Worm (Caenorhabditis elegans) whole organism, early embryonic: Measurements from ENCODE around the gene npr-10.

ENCODE experiments used
- B0310.2 ChIP-seq: sonication (generic microtip); optimal IDR thresholded peaks from 2 replicates; lab custom pipeline; 2016; ENCODE audit warnings: mild to moderate bottlenecking, missing genetic modification characterization, missing compliant biosample characterization
- F13C5.2 ChIP-seq: sonication (generic microtip); optimal IDR thresholded peaks from 2 replicates; lab custom pipeline; 2017; ENCODE audit warnings: mild to moderate bottlenecking, missing genetic modification characterization, inconsistent platforms, missing compliant biosample characterization
- aly-1 ChIP-seq: sonication (generic microtip); optimal IDR thresholded peaks from 2 replicates; lab custom pipeline; 2016; ENCODE audit warnings: missing genetic modification characterization, missing compliant biosample characterization
- ama-1 ChIP-seq: fragments of 150-350 bp; optimal IDR thresholded peaks from 2 replicates; lab custom pipeline; 2014
- ceh-13 ChIP-seq: fragments of 200-800 bp; sonication (Bioruptor generic); optimal IDR thresholded peaks from 2 replicates; lab custom pipeline; 2018; ENCODE audit warnings: mild to moderate bottlenecking, missing genetic modification characterization, missing compliant biosample characterization
- ceh-36 ChIP-seq: sonication (generic microtip); optimal IDR thresholded peaks from 2 replicates; lab custom pipeline; 2016; ENCODE audit warnings: missing genetic modification characterization, inconsistent platforms, missing compliant biosample characterization
- ets-7 ChIP-seq: sonication (generic microtip); optimal IDR thresholded peaks from 2 replicates; lab custom pipeline; 2016; ENCODE audit warnings: missing genotype, missing genetic modification characterization, missing compliant biosample characterization
- flt-1 ChIP-seq: fragments of 200-800 bp; sonication (Bioruptor generic); IDR thresholded peaks from 2 replicates; pipeline ENCODE4 v1.3.6; 2022; ENCODE audit warnings: missing genetic modification characterization, missing compliant biosample characterization
- hmbx-1 ChIP-seq: sonication (generic microtip); optimal IDR thresholded peaks from 2 replicates; lab custom pipeline; 2016; ENCODE audit warnings: mild to moderate bottlenecking, missing genetic modification characterization, missing compliant biosample characterization
- hmg-4 ChIP-seq: fragments of 200-800 bp; sonication (Bioruptor generic); optimal IDR thresholded peaks from 2 replicates; lab custom pipeline; 2018; ENCODE audit warnings: mild to moderate bottlenecking, missing genetic modification characterization, missing compliant biosample characterization
- hnd-1 ChIP-seq: sonication (generic microtip); optimal IDR thresholded peaks from 2 replicates; lab custom pipeline; 2016; ENCODE audit warnings: missing genetic modification characterization, missing compliant biosample characterization
- pes-1 ChIP-seq: fragments of 200-800 bp; sonication (Bioruptor generic); IDR thresholded peaks from 2 replicates; pipeline ENCODE4 v1.3.6; 2022; ENCODE audit warnings: missing genetic modification reagents, missing genetic modification characterization, missing compliant biosample characterization
- scrt-1 ChIP-seq: fragments of 200-800 bp; sonication (Bioruptor generic); IDR thresholded peaks from 2 replicates; pipeline ENCODE4 v1.3.6; 2022; ENCODE audit warnings: missing genetic modification characterization, missing compliant biosample characterization
- sea-1 ChIP-seq: fragments of 200-800 bp; sonication (Bioruptor generic); conservative IDR thresholded peaks from 2 replicates; pipeline ENCODE4 v1.3.6; 2022; ENCODE audit warnings: missing genetic modification characterization, missing compliant biosample characterization
- tbx-11 ChIP-seq: fragments of 200-800 bp; sonication (Bioruptor generic); IDR thresholded peaks from 2 replicates; pipeline ENCODE4 v1.3.6; 2022; ENCODE audit warnings: missing genetic modification characterization, missing compliant biosample characterization
- tbx-37 ChIP-seq: fragments of 200-800 bp; sonication (Bioruptor generic); conservative IDR thresholded peaks from 2 replicates; pipeline ENCODE4 v1.3.6; 2022; ENCODE audit warnings: missing genetic modification reagents, missing genetic modification characterization, missing compliant biosample characterization
- tra-4 ChIP-seq: sonication (generic microtip); optimal IDR thresholded peaks from 2 replicates; lab custom pipeline; 2017; ENCODE audit warnings: missing genetic modification characterization, missing compliant biosample characterization

Gene npr-10

ce11 chrX:13055560-13055959 is 23.1 kb upstream of the npr-10 start, which contains the start of gene K03A11.6:
TSS of gene K03A11.6 (plus strand) at chrX:13055860.
- TF ChIP-seq scrt-1 (no peak), tra-4 (tag; lab: Kevin White, UChicago) (no peak), ceh-13 (GFP tag; lab: Kevin White, UChicago) (no peak), pes-1 (no peak)

- TF ChIP-seq flt-1 (no peak), aly-1 (tag; lab: Kevin White, UChicago) (no peak), tra-4 (tag; lab: Kevin White, UChicago) (no peak), tbx-37 (GFP tag; lab: Robert Waterston, UW) (no peak), pes-1 (no peak)
Measured at ce11 chrX:13051405-13051804, 18.9 kb upstream of the npr-10 start, which contains the start of gene K03A11.1. TSS of gene K03A11.1 (plus strand) at chrX:13051705.

DNA sequence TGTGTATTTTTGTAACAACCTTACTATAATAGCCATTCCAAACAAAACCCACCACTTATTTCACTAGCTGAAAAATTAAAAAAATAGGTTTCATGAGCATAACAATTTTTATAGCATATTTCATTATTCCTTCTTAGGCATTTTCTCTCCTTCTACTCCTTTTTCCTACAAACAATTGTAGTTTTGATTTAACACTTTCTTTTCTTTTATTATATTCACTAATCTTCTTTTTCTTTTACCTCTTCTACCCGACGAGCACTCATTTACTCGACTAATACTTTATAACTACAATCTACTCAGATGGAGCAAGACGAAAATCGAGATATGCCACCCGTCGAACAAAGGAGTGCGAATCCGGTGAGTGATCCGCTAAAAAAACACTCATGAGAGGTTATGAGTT is 15.7 kb upstream of the npr-10 start, which contains the start of gene C53C7.3:
Gene C53C7.3, plus strand, starts transcription at position 301 of the 400 bp plus-strand sequence.
- no peak for TF ChIP-seq scrt-1
- no peak for TF ChIP-seq ceh-13 (GFP tag; lab: Kevin White, UChicago)
- TF ChIP-seq hnd-1 (tag; lab: Kevin White, UChicago), result no peak
- TF ChIP-seq tra-4 (tag; lab: Kevin White, UChicago), result no peak
- TF ChIP-seq aly-1 (tag; lab: Kevin White, UChicago), result no peak
- TF ChIP-seq ets-7 (tag; lab: Kevin White, UChicago), result no peak
- TF ChIP-seq hmg-4, result no peak
- TF ChIP-seq tbx-37 (GFP tag; lab: Robert Waterston, UW), result no peak
- no peak for TF ChIP-seq pes-1
- TF ChIP-seq ceh-36 (tag; lab: Kevin White, UChicago), result no peak
- TF ChIP-seq sea-1 (GFP tag; lab: Robert Waterston, UW), result no peak
- no peak for TF ChIP-seq ama-1
- no peak for TF ChIP-seq B0310.2 (tag; lab: Kevin White, UChicago)
- no peak for TF ChIP-seq F13C5.2
- no peak for TF ChIP-seq flt-1
- TF ChIP-seq hmbx-1 (tag; lab: Kevin White, UChicago), result no peak
- TF ChIP-seq tbx-11 (GFP tag; lab: Robert Waterston, UW), result no peak

DNA sequence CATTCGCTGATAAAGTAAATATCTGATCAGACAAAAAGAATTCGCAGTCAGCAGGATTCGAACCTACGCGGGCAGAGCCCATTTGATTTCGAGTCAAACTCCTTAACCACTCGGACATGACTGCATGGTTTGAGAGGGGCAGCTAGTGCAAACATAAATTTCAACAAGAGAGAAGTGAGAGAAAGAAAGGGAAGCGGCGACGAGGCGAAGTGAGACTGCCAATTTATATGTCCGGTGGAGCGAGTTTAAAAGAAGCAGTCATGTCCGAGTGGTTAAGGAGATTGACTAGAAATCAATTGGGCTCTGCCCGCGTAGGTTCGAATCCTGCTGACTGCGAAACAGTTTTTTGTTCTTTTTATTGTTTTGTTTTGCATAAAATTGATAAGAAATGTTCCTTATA is 13.8 kb upstream of the npr-10 start:
- TF ChIP-seq tbx-11 (GFP tag; lab: Robert Waterston, UW) (peak; percentile 95), sea-1 (GFP tag; lab: Robert Waterston, UW) (peak; percentile 94), ceh-36 (tag; lab: Kevin White, UChicago) (peak; percentile 93), B0310.2 (tag; lab: Kevin White, UChicago) (peak; percentile 84), aly-1 (tag; lab: Kevin White, UChicago) (peak; percentile 93), tbx-37 (GFP tag; lab: Robert Waterston, UW) (peak; percentile 95), ets-7 (tag; lab: Kevin White, UChicago) (peak; percentile 91), hmg-4 (peak; percentile 96), hmbx-1 (tag; lab: Kevin White, UChicago) (peak; percentile 53), F13C5.2 (peak; percentile 96), flt-1 (peak; percentile 88), scrt-1 (peak; percentile 95), hnd-1 (tag; lab: Kevin White, UChicago) (peak; percentile 85), ceh-13 (GFP tag; lab: Kevin White, UChicago) (peak; percentile 81), pes-1 (peak; percentile 94)

ce11 chrX:13041830-13042229 is 9.3 kb upstream of the npr-10 start:
- TF ChIP-seq F13C5.2 (no peak), ceh-13 (GFP tag; lab: Kevin White, UChicago) (no peak), tra-4 (tag; lab: Kevin White, UChicago) (no peak), hmbx-1 (tag; lab: Kevin White, UChicago) (no peak), ceh-36 (tag; lab: Kevin White, UChicago) (no peak), sea-1 (GFP tag; lab: Robert Waterston, UW) (no peak), hnd-1 (tag; lab: Kevin White, UChicago) (no peak), aly-1 (tag; lab: Kevin White, UChicago) (no peak)

DNA sequence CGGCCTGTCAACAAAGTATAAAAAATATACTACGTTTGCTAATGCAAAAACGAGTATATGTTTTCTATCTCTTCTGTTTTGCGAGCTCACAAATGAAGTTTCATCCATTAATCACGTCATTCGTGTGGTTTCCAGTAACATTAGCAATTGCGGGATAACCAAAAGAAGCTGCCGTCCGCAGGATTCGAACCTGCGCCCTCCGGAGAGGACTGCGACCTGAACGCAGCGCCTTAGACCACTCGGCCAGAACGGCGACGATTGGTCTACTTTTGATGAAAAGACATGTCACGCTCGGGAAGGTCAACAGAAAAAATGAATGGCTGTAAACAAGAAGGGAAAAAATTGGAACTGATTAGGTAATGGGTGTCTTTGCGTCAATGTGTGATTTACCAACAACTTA is 6.3 kb upstream of the npr-10 start:
- TF ChIP-seq tbx-11 (GFP tag; lab: Robert Waterston, UW), result no peak
- no peak for TF ChIP-seq ceh-13 (GFP tag; lab: Kevin White, UChicago)
- TF ChIP-seq flt-1, result no peak
- no peak for TF ChIP-seq hnd-1 (tag; lab: Kevin White, UChicago)
- TF ChIP-seq ets-7 (tag; lab: Kevin White, UChicago), result no peak
- no peak for TF ChIP-seq sea-1 (GFP tag; lab: Robert Waterston, UW)
- TF ChIP-seq ama-1, result no peak
- no peak for TF ChIP-seq tbx-37 (GFP tag; lab: Robert Waterston, UW)
- no peak for TF ChIP-seq ceh-36 (tag; lab: Kevin White, UChicago)

ce11 chrX:13034333-13034732 is 1.8 kb upstream of the npr-10 start:
- TF ChIP-seq aly-1 (tag; lab: Kevin White, UChicago), result no peak
- TF ChIP-seq ceh-36 (tag; lab: Kevin White, UChicago), result no peak
- no peak for TF ChIP-seq ets-7 (tag; lab: Kevin White, UChicago)
- TF ChIP-seq hnd-1 (tag; lab: Kevin White, UChicago), result no peak
- TF ChIP-seq ceh-13 (GFP tag; lab: Kevin White, UChicago), result no peak
- TF ChIP-seq pes-1, result no peak
- TF ChIP-seq B0310.2 (tag; lab: Kevin White, UChicago), result no peak
- no peak for TF ChIP-seq hmbx-1 (tag; lab: Kevin White, UChicago)
- no peak for TF ChIP-seq scrt-1
- no peak for TF ChIP-seq tra-4 (tag; lab: Kevin White, UChicago)
- no peak for TF ChIP-seq tbx-11 (GFP tag; lab: Robert Waterston, UW)
- no peak for TF ChIP-seq flt-1
- TF ChIP-seq hmg-4, result no peak
- TF ChIP-seq tbx-37 (GFP tag; lab: Robert Waterston, UW), result no peak
- no peak for TF ChIP-seq ama-1

- TF ChIP-seq flt-1, result no peak
- no peak for TF ChIP-seq F13C5.2
- no peak for TF ChIP-seq ceh-36 (tag; lab: Kevin White, UChicago)
- no peak for TF ChIP-seq ets-7 (tag; lab: Kevin White, UChicago)
- no peak for TF ChIP-seq ama-1
- no peak for TF ChIP-seq hnd-1 (tag; lab: Kevin White, UChicago)
- TF ChIP-seq tbx-37 (GFP tag; lab: Robert Waterston, UW), result no peak
- TF ChIP-seq tbx-11 (GFP tag; lab: Robert Waterston, UW), result no peak
- TF ChIP-seq aly-1 (tag; lab: Kevin White, UChicago), result no peak
Measured at ce11 chrX:13033850-13034249, 1.3 kb upstream of the npr-10 start.
